Fruit fly (Drosophila melanogaster) whole organism: Measurements from ENCODE around the gene Pvr.

Experiments
- CG8478 ChIP-seq: fragments of >200 bp; optimal IDR thresholded peaks from 2 replicates; lab custom pipeline; 2018; ENCODE audit warnings: inconsistent platforms
- Dll ChIP-seq: fragments of >200 bp; optimal IDR thresholded peaks from 2 replicates; lab custom pipeline; 2017
- pan ChIP-seq: fragments of >200 bp; optimal IDR thresholded peaks from 2 replicates; lab custom pipeline; 2017
- psq ChIP-seq: fragments of >200 bp; optimal IDR thresholded peaks from 2 replicates; lab custom pipeline; 2017
- usp ChIP-seq: fragments of >200 bp; optimal IDR thresholded peaks from 2 replicates; lab custom pipeline; 2017; ENCODE audit warnings: missing biosample characterization, missing genetic modification characterization, mixed read lengths

- TF ChIP-seq usp (GFP tag; lab: Kevin White, UChicago) = no peak
- no peak for TF ChIP-seq psq
- TF ChIP-seq Dll (lab: Kevin White, UChicago) = no peak
- TF ChIP-seq CG8478 = no peak
- TF ChIP-seq pan = no peak
Observed at dm6 chr2L:8257401-8258266, 18.0 kb upstream of the Pvr start, which contains the start of gene CG8086.
